Worm (Caenorhabditis elegans) whole organism, young adult: ENCODE results near the gene srx-5.

Experiments used
- F22D6.2 ChIP-seq: sonication (generic microtip); optimal IDR thresholded peaks from 2 replicates; lab custom pipeline; 2016; ENCODE audit warnings: mild to moderate bottlenecking, missing genetic modification characterization, missing compliant biosample characterization
- ama-1 ChIP-seq, 3 experiments: fragments of 150-350 bp in 1 of 3; sonication (generic microtip) in 2 of 3; optimal IDR thresholded peaks; 2 replicates each; lab custom pipeline; 2014 to 2018; ENCODE audit warnings: missing biosample characterization in 2 of 3, missing genetic modification characterization in 2 of 3, missing genetic modification reagents in 2 of 3
- ceh-79 ChIP-seq: sonication (generic microtip); optimal IDR thresholded peaks from 2 replicates; lab custom pipeline; 2017; ENCODE audit warnings: mild to moderate bottlenecking, missing genetic modification characterization, missing compliant biosample characterization
- die-1 ChIP-seq: sonication (generic microtip); optimal IDR thresholded peaks from 2 replicates; lab custom pipeline; 2016; ENCODE audit warnings: missing genotype, mild to moderate bottlenecking, missing genetic modification characterization, missing compliant biosample characterization
- lin-35 ChIP-seq, 3 experiments: fragments of 150-350 bp in 2 of 3; sonication (generic microtip) in 1 of 3; optimal IDR thresholded peaks; 2 replicates each; lab custom pipeline; 2014 to 2018; ENCODE audit warnings: missing biosample characterization in 3 of 3, missing genetic modification characterization in 3 of 3, missing genetic modification reagents in 3 of 3
- madf-3 ChIP-seq: fragments of 200-800 bp; sonication (Bioruptor generic); IDR thresholded peaks from 2 replicates; pipeline ENCODE4 v1.3.6; 2022; ENCODE audit warnings: missing genetic modification reagents, missing genetic modification characterization, missing compliant biosample characterization
- snpc-4 ChIP-seq, 5 experiments: fragments of 150-350 bp in 1 of 5; sonication (generic microtip) in 4 of 5; optimal IDR thresholded peaks; 2 replicates each; lab custom pipeline; 2014 to 2018; ENCODE audit warnings: missing genetic modification characterization in 5 of 5, missing biosample characterization in 3 of 5, antibody characterized with exemption in 2 of 5, mild to moderate bottlenecking in 2 of 5, missing compliant biosample characterization in 2 of 5, missing genotype in 2 of 5, moderate library complexity in 2 of 5, missing genetic modification reagents in 1 of 5
- unc-62 ChIP-seq: fragments of 150-350 bp; optimal IDR thresholded peaks from 2 replicates; lab custom pipeline; 2014; ENCODE audit warnings: missing biosample characterization, missing genetic modification reagents, missing genetic modification characterization

DNA sequence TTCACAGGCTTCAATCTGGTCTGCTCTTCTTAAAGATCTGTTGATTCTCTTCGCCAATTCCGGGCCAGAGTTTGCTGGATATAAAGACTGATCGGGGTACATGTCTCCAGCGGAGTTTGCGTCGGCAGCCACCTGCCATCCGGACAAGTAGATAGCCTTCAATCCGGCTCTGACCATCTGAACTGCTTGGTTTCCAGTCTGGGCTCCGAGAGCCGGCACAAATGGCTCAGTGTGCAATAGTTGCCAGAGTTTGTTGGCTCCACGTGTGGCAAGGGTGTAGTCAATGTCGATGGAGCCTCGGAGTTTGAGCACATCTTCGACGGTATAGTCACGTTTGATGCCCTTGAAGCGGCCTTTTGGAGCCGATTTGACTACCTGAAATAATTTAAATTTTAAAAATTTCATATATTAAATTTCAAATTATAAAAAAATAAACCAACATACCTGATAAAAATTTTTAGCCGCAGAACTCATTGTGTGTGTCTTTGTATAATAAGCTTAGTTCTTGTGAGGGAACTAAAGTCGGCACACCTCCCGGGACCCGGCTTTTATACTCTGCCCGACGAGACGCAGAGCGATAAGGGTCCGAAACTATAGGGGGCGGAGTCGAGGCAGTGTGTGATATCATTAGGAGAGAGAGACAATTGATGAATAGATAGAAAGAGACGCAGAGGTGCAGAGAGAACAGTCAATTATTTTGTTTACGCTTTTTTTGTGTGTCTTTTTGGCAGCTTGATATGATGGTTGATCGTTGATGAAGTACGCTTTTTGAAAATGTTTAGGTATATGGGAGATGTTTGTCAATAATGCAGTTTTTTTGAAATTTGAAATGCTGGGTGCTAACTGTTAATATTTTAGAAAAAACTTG lies 27.8 kb downstream of the srx-5 start, which contains the start of the genes icl-1 and srh-2:
- no peak for TF ChIP-seq unc-62 (GFP tag; lab: Kevin White, UChicago)
- TF ChIP-seq lin-35 (GFP tag; optimal IDR thresholded peaks at IDR 0.05; lab: Kevin White, UChicago), result no peak
- no peak for TF ChIP-seq snpc-4 (GFP tag; optimal IDR thresholded peaks at IDR 0.05; lab: Kevin White, UChicago)
- no peak for TF ChIP-seq snpc-4 (tag; optimal IDR thresholded peaks at IDR 0.05; lab: Kevin White, UChicago)
- no peak for TF ChIP-seq die-1
- TF ChIP-seq F22D6.2 (tag; lab: Kevin White, UChicago), result peak; percentile 28
- peak; percentile 97 for TF ChIP-seq ama-1 (optimal IDR thresholded peaks at IDR 0.05; lab: Kevin White, UChicago)
- TF ChIP-seq ama-1 (GFP tag; optimal IDR thresholded peaks at IDR 0.05; lab: Kevin White, UChicago), result no peak
- peak; percentile 47; the same call in 1 of the 2 replicates for TF ChIP-seq madf-3 (GFP tag; lab: Robert Waterston, UW)
- TF ChIP-seq ceh-79 (tag; lab: Kevin White, UChicago), result peak; percentile 76
